Fruit fly (Drosophila melanogaster) whole organism, embryonic: ENCODE measurements around the gene Polr3E.

Experiments
- BEAF-32 ChIP-seq: fragments of 200-800 bp; sonication (Bioruptor generic); optimal IDR thresholded peaks from 3 replicates; lab custom pipeline; 2017; ENCODE audit warnings: missing biosample characterization, missing genetic modification characterization, mild to moderate bottlenecking, moderate library complexity, missing genetic modification reagents
- Blimp-1 ChIP-seq: fragments of 200-800 bp; sonication (Bioruptor generic); optimal IDR thresholded peaks from 3 replicates; lab custom pipeline; 2018; ENCODE audit warnings: missing biosample characterization, missing genetic modification characterization, mild to moderate bottlenecking, moderate library complexity, missing genetic modification reagents
- CG10274 ChIP-seq: fragments of 200-800 bp; sonication (Bioruptor generic); optimal IDR thresholded peaks from 3 replicates; lab custom pipeline; 2017; ENCODE audit warnings: missing biosample characterization, mild to moderate bottlenecking, missing genetic modification characterization
- CG11456 ChIP-seq: fragments of 200-800 bp; sonication (Bioruptor generic); IDR thresholded peaks from 3 replicates; pipeline ENCODE4 v1.3.6; 2022; ENCODE audit warnings: missing biosample characterization, missing genetic modification characterization
- CG11560 ChIP-seq: fragments of 200-800 bp; sonication (Bioruptor generic); IDR thresholded peaks from 3 replicates; pipeline ENCODE4 v1.3.6; 2022; ENCODE audit warnings: missing biosample characterization, missing genetic modification characterization
- CG11696 ChIP-seq: fragments of 200-800 bp; sonication (Bioruptor generic); IDR thresholded peaks from 2 replicates; pipeline ENCODE4 v1.3.6; 2022; ENCODE audit warnings: missing biosample characterization, missing genetic modification characterization
- CG13287 ChIP-seq: fragments of 200-800 bp; sonication (Bioruptor generic); IDR thresholded peaks from 2 replicates; pipeline ENCODE4 v1.3.6; 2022; ENCODE audit warnings: missing biosample characterization, missing genetic modification characterization; ENCODE audit not compliant: partially characterized antibody
- CG16815 ChIP-seq: fragments of 200-800 bp; sonication (Bioruptor generic); optimal IDR thresholded peaks from 3 replicates; lab custom pipeline; 2017; ENCODE audit warnings: missing biosample characterization, mild to moderate bottlenecking, missing genetic modification characterization
- CG18476 ChIP-seq: fragments of 200-800 bp; sonication (Bioruptor generic); optimal IDR thresholded peaks from 2 replicates; lab custom pipeline; 2016; ENCODE audit warnings: missing biosample characterization, mild to moderate bottlenecking, missing genetic modification characterization
- CG2129 ChIP-seq: fragments of 200-800 bp; sonication (Bioruptor generic); IDR thresholded peaks from 2 replicates; pipeline ENCODE4 v1.3.6; 2022; ENCODE audit warnings: missing biosample characterization, missing genetic modification characterization; ENCODE audit not compliant: partially characterized antibody
- CG31441 ChIP-seq: fragments of 200-800 bp; sonication (Bioruptor generic); IDR thresholded peaks from 2 replicates; pipeline ENCODE4 v1.3.6; 2022; ENCODE audit warnings: missing biosample characterization, missing genetic modification characterization
- CG3163 ChIP-seq: fragments of 200-800 bp; sonication (Bioruptor generic); optimal IDR thresholded peaks from 3 replicates; lab custom pipeline; 2016; ENCODE audit warnings: missing biosample characterization, missing genetic modification characterization
- CG32532 ChIP-seq: fragments of 200-800 bp; sonication (Bioruptor generic); IDR thresholded peaks from 2 replicates; pipeline ENCODE4 v1.3.6; 2022; ENCODE audit warnings: missing biosample characterization, missing genetic modification characterization
- CG34376 ChIP-seq: fragments of 200-800 bp; sonication (Bioruptor generic); optimal IDR thresholded peaks from 2 replicates; lab custom pipeline; 2018; ENCODE audit warnings: missing biosample characterization, mild to moderate bottlenecking, missing genetic modification characterization
- CG34422 ChIP-seq: fragments of 200-800 bp; sonication (Bioruptor generic); IDR thresholded peaks from 3 replicates; pipeline ENCODE4 v1.3.6; 2022; ENCODE audit warnings: missing biosample characterization, missing genetic modification characterization
- CG3726 ChIP-seq: fragments of 200-800 bp; sonication (Bioruptor generic); IDR thresholded peaks from 3 replicates; pipeline ENCODE4, ENCODE4 v1.3.6; 2022; ENCODE audit warnings: missing biosample characterization, missing genetic modification characterization
- CG4617 ChIP-seq: fragments of 200-800 bp; sonication (Bioruptor generic); optimal IDR thresholded peaks from 3 replicates; lab custom pipeline; 2016; ENCODE audit warnings: missing biosample characterization, missing genetic modification characterization, borderline replicate concordance
- CG6272 ChIP-seq: fragments of 200-800 bp; sonication (Bioruptor generic); IDR thresholded peaks from 2 replicates; pipeline ENCODE4 v1.3.6; 2022; ENCODE audit warnings: missing biosample characterization, missing genetic modification characterization
- CG6654 ChIP-seq: fragments of 200-800 bp; sonication (Bioruptor generic); optimal IDR thresholded peaks from 2 replicates; lab custom pipeline; 2017; ENCODE audit warnings: missing biosample characterization, mild to moderate bottlenecking, missing genetic modification characterization
- CG8765 ChIP-seq: fragments of 200-800 bp; sonication (Bioruptor generic); IDR thresholded peaks from 2 replicates; pipeline ENCODE4 v1.3.6; 2022; ENCODE audit warnings: missing biosample characterization, missing genetic modification characterization
- CG9797 ChIP-seq: fragments of 200-800 bp; sonication (Bioruptor generic); optimal IDR thresholded peaks from 3 replicates; lab custom pipeline; 2018; ENCODE audit warnings: missing biosample characterization, mild to moderate bottlenecking, missing genetic modification characterization
- CG9876 ChIP-seq: fragments of 200-800 bp; sonication (Bioruptor generic); optimal IDR thresholded peaks from 2 replicates; lab custom pipeline; 2016; ENCODE audit warnings: missing biosample characterization, missing genetic modification characterization
- CG9932 ChIP-seq: fragments of 200-800 bp; sonication (Bioruptor generic); IDR thresholded peaks from 2 replicates; pipeline ENCODE4 v1.3.6; 2022; ENCODE audit warnings: missing biosample characterization, missing genetic modification characterization
- CTCF ChIP-seq: fragments of 200-800 bp; sonication (Bioruptor generic); optimal IDR thresholded peaks from 2 replicates; lab custom pipeline; 2017; ENCODE audit warnings: missing biosample characterization, mild to moderate bottlenecking, missing genetic modification characterization, moderate library complexity
- CrebB ChIP-seq: fragments of 200-800 bp; sonication (Bioruptor generic); optimal IDR thresholded peaks from 3 replicates; lab custom pipeline; 2018; ENCODE audit warnings: missing biosample characterization, mild to moderate bottlenecking, missing genetic modification characterization
- Doc3 ChIP-seq: fragments of 200-800 bp; sonication (Bioruptor generic); IDR thresholded peaks from 3 replicates; pipeline ENCODE4 v1.3.6; 2022; ENCODE audit warnings: missing biosample characterization, missing genetic modification characterization; ENCODE audit not compliant: partially characterized antibody
- Hr78 ChIP-seq, 2 experiments: fragments of 200-800 bp in 1 of 2; fragments of >200 bp in 1 of 2; sonication (Bioruptor generic) in 1 of 2; optimal IDR thresholded peaks; 2 replicates each; lab custom pipeline; 2017 to 2019; ENCODE audit warnings: missing biosample characterization in 2 of 2, missing genetic modification characterization in 2 of 2, mild to moderate bottlenecking in 1 of 2, moderate library complexity in 1 of 2
- Max ChIP-seq: fragments of 200-800 bp; sonication (Bioruptor generic); optimal IDR thresholded peaks from 2 replicates; lab custom pipeline; 2016; ENCODE audit warnings: missing biosample characterization, mild to moderate bottlenecking, missing genetic modification characterization
- Meics ChIP-seq: fragments of 200-800 bp; sonication (Bioruptor generic); optimal IDR thresholded peaks from 2 replicates; lab custom pipeline; 2017; ENCODE audit warnings: missing biosample characterization, mild to moderate bottlenecking, missing genetic modification characterization
- Mes4 ChIP-seq: fragments of 200-800 bp; sonication (Bioruptor generic); optimal IDR thresholded peaks from 2 replicates; lab custom pipeline; 2016; ENCODE audit warnings: missing biosample characterization, missing genetic modification characterization
- Oaz ChIP-seq: fragments of 200-800 bp; sonication (Bioruptor generic); IDR thresholded peaks from 2 replicates; pipeline ENCODE4 v1.3.6; 2022; ENCODE audit warnings: missing biosample characterization, missing genetic modification characterization
- Scr ChIP-seq: fragments of 200-800 bp; sonication (Bioruptor generic); IDR thresholded peaks from 2 replicates; pipeline ENCODE4 v1.3.6; 2022; ENCODE audit warnings: missing biosample characterization, missing genetic modification characterization; ENCODE audit not compliant: partially characterized antibody
- Sry-δ ChIP-seq: fragments of 200-800 bp; sonication (Bioruptor generic); optimal IDR thresholded peaks from 2 replicates; lab custom pipeline; 2016; ENCODE audit warnings: missing biosample characterization, missing genetic modification characterization
- Ssrp ChIP-seq: fragments of 200-800 bp; sonication (Bioruptor generic); optimal IDR thresholded peaks from 2 replicates; lab custom pipeline; 2018; ENCODE audit warnings: missing biosample characterization, mild to moderate bottlenecking, missing genetic modification characterization, moderate library complexity
- Tbp ChIP-seq: fragments of >200 bp; optimal IDR thresholded peaks from 2 replicates; lab custom pipeline; 2018; ENCODE audit warnings: missing biosample characterization, missing genetic modification characterization
- amos ChIP-seq: fragments of 200-800 bp; sonication (Bioruptor generic); IDR thresholded peaks from 2 replicates; pipeline ENCODE4 v1.3.6; 2022; ENCODE audit warnings: missing biosample characterization, missing genetic modification characterization; ENCODE audit not compliant: partially characterized antibody
- ara ChIP-seq: fragments of 200-800 bp; sonication (Bioruptor generic); IDR thresholded peaks from 2 replicates; pipeline ENCODE4 v1.3.6; 2022; ENCODE audit warnings: missing biosample characterization, missing genetic modification characterization
- dpn ChIP-seq, 2 experiments: fragments of 200-800 bp; sonication (Bioruptor generic); optimal IDR thresholded peaks; 3 replicates each; lab custom pipeline; 2016; ENCODE audit warnings: missing biosample characterization in 2 of 2, missing genetic modification characterization in 2 of 2
- gcm ChIP-seq: fragments of 200-800 bp; sonication (Bioruptor generic); optimal IDR thresholded peaks from 2 replicates; lab custom pipeline; 2019; ENCODE audit warnings: missing biosample characterization, mild to moderate bottlenecking, missing genetic modification characterization, moderate library complexity
- insv ChIP-seq, 2 experiments: fragments of 200-800 bp; sonication (Bioruptor generic); optimal IDR thresholded peaks; 3 replicates each; lab custom pipeline; 2016 to 2018; ENCODE audit warnings: missing biosample characterization in 2 of 2, missing genetic modification characterization in 2 of 2
- kah ChIP-seq: fragments of 200-800 bp; sonication (Bioruptor generic); optimal IDR thresholded peaks from 2 replicates; lab custom pipeline; 2018; ENCODE audit warnings: missing biosample characterization, mild to moderate bottlenecking, missing genetic modification characterization
- mld ChIP-seq: fragments of 200-800 bp; sonication (Bioruptor generic); IDR thresholded peaks from 3 replicates; pipeline ENCODE4 v1.3.6; 2022; ENCODE audit warnings: missing biosample characterization, missing genetic modification characterization; ENCODE audit not compliant: partially characterized antibody
- psq ChIP-seq: fragments of 200-800 bp; sonication (Bioruptor generic); optimal IDR thresholded peaks from 2 replicates; lab custom pipeline; 2017; ENCODE audit warnings: missing biosample characterization, missing genetic modification characterization
- ranshi ChIP-seq: fragments of 200-800 bp; sonication (Bioruptor generic); IDR thresholded peaks from 2 replicates; pipeline ENCODE4 v1.3.6; 2022; ENCODE audit warnings: missing biosample characterization, missing genetic modification characterization
- run ChIP-seq: fragments of 200-800 bp; sonication (Bioruptor generic); optimal IDR thresholded peaks from 3 replicates; lab custom pipeline; 2018; ENCODE audit warnings: missing biosample characterization, mild to moderate bottlenecking, missing genetic modification characterization
- slou ChIP-seq: fragments of 200-800 bp; sonication (Bioruptor generic); optimal IDR thresholded peaks from 3 replicates; lab custom pipeline; 2016; ENCODE audit warnings: missing biosample characterization, missing genetic modification characterization
- sqz ChIP-seq: fragments of 200-800 bp; sonication (Bioruptor generic); optimal IDR thresholded peaks from 3 replicates; lab custom pipeline; 2018; ENCODE audit warnings: missing biosample characterization, mild to moderate bottlenecking, missing genetic modification characterization
- tio ChIP-seq: fragments of 200-800 bp; sonication (Bioruptor generic); optimal IDR thresholded peaks from 2 replicates; lab custom pipeline; 2017; ENCODE audit warnings: missing biosample characterization, missing genetic modification characterization, inconsistent platforms
- trem ChIP-seq: fragments of 200-800 bp; optimal IDR thresholded peaks from 3 replicates; lab custom pipeline; 2019; ENCODE audit warnings: missing biosample characterization, mild to moderate bottlenecking, missing genetic modification characterization, moderate library complexity
- ttk ChIP-seq: fragments of 200-800 bp; sonication (Bioruptor generic); IDR thresholded peaks from 2 replicates; pipeline ENCODE4 v2.1.2; 2022; ENCODE audit warnings: missing biosample characterization, missing genetic modification characterization

Gene Polr3E

DNA sequence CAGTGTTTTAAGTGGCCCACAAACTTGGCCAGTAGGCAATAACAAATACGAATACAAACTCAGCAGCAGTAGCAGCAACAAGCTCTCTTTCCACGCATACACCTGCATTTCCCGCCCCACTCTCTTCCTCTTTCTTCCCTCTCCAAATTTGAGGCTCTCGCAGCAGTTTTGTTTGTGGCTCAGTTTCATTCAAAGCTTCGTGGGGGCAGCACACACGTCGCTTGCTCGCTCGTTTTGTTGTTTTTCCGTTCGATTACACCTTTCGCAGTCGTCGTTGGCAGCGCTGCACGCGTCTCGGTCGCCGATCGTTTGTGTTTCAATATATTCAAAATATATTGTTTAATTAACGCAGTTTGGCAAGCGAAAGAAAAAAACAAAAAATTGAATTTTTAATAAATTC, 27.0 kb downstream of the Polr3E start (continued):
- TF ChIP-seq Doc3 (no peak), CG4617 (GFP tag; lab: Kevin White, UChicago) (no peak), kah (GFP tag; lab: Kevin White, UChicago) (peak; percentile 23), CG11560 (tag; lab: Robert Waterston, UW) (no peak), CG13287 (GFP tag; lab: Robert Waterston, UW) (peak; percentile 52; the same call in 1 of the 2 replicates), CG2129 (no peak), mld (no peak), insv (GFP tag; optimal IDR thresholded peaks at IDR 0.05; lab: Kevin White, UChicago) (no peak), tio (no peak), sqz (GFP tag; lab: Kevin White, UChicago) (no peak), trem (no peak), CG16815 (no peak), slou (GFP tag; lab: Kevin White, UChicago) (no peak), gcm (no peak), Oaz (GFP tag; lab: Robert Waterston, UW) (no peak), CG8765 (GFP tag; lab: Robert Waterston, UW) (no peak), amos (GFP tag; lab: Robert Waterston, UW) (no peak; the same call in 1 of the 2 replicates), psq (GFP tag; lab: Kevin White, UChicago) (peak; percentile 2), CG6654 (GFP tag; lab: Kevin White, UChicago) (no peak), CG3163 (peak; percentile 55), run (tag; lab: Kevin White, UChicago) (no peak)

DNA sequence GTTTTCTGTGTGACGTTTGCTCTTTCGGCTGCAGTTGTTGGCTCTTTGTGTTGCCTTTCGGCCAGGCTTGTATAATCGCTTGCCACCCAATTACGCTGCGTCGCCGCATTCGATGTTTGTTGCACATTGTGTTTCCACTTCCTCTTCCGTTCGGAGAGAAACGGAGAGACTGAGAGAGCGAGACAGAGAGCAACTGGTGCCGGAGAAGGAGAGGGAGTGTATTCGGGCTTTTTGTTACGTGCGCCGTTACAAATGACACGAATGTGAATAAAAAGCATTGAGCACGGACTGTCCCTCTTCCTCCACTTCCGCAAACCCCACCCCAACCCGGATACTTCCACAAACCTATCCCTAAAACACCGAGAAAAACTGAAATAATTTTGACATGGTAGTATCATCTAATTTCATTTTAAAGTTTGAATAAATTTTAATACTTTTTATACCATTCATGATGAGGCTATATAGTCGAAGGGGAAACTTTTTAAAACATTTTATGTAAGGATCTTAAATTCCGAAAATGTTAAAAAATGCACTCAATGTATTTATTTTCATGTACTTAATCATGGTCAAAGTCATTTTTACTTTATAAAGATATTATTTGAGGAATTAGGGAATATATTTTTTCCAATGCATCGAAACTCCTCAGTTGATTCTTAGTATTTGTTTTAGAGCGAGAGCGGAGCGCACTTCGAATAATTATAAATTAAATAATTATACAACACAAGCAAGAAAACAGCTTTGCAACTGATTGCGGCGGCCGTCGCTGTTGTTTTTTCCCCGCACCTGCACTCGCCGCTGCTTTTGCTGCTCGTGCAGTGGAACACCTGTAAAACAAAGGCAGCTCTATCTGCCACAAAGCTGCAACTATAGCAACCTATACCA, 28.8 kb downstream of the Polr3E start:
- TF ChIP-seq CG9876 (GFP tag; lab: Kevin White, UChicago) (no peak), Scr (GFP tag; lab: Robert Waterston, UW) (no peak), CG34422 (GFP tag; lab: Robert Waterston, UW) (no peak), Ssrp (peak; percentile 12), Sry-δ (GFP tag; lab: Kevin White, UChicago) (no peak), CG11696 (GFP tag; lab: Robert Waterston, UW) (no peak), ranshi (GFP tag; lab: Robert Waterston, UW) (no peak), BEAF-32 (GFP tag; lab: Kevin White, UChicago) (no peak), Hr78 (GFP tag; optimal IDR thresholded peaks at IDR 0.05; lab: Kevin White, UChicago) (no peak), Mes4 (no peak), CG11560 (tag; lab: Robert Waterston, UW) (no peak), Max (GFP tag; lab: Kevin White, UChicago) (no peak), CG9932 (GFP tag; lab: Robert Waterston, UW) (no peak; the same call in 1 of the 2 replicates), dpn (GFP tag; optimal IDR thresholded peaks at IDR 0.05; lab: Kevin White, UChicago) (no peak), CrebB (tag; lab: Kevin White, UChicago) (no peak), CG32532 (GFP tag; lab: Robert Waterston, UW) (no peak), Tbp (no peak), Blimp-1 (peak; percentile 46), ara (no peak), CG18476 (GFP tag; lab: Kevin White, UChicago) (no peak), CG11456 (GFP tag; lab: Robert Waterston, UW) (no peak), CG10274 (GFP tag; lab: Kevin White, UChicago) (no peak), CG9797 (GFP tag; lab: Kevin White, UChicago) (no peak), CG3726 (GFP tag; lab: Robert Waterston, UW) (no peak), Meics (no peak), CG34376 (GFP tag; lab: Kevin White, UChicago) (no peak), CG31441 (GFP tag; lab: Robert Waterston, UW) (peak; percentile 53), ttk (GFP tag; lab: Robert Waterston, UW) (no peak), CTCF (no peak), CG6272 (GFP tag; lab: Robert Waterston, UW) (no peak)
